Fruit fly (Drosophila melanogaster) Kc167 (cell line): Measurements from ENCODE around the gene Brms1.

ENCODE experiments used
- Myc ChIP-seq: fragments of >200 bp; optimal IDR thresholded peaks from 2 replicates; lab custom pipeline; 2017; ENCODE audit warnings: missing external identifiers
- Sin3A ChIP-seq: fragments of >200 bp; optimal IDR thresholded peaks from 2 replicates; lab custom pipeline; 2018; ENCODE audit warnings: missing external identifiers
- h ChIP-seq: fragments of >200 bp; optimal IDR thresholded peaks from 3 replicates; lab custom pipeline; 2018; ENCODE audit warnings: missing external identifiers
- insv ChIP-seq: fragments of >200 bp; optimal IDR thresholded peaks from 3 replicates; lab custom pipeline; 2018; ENCODE audit warnings: missing external identifiers
- psq ChIP-seq: fragments of >200 bp; optimal IDR thresholded peaks from 2 replicates; lab custom pipeline; 2017; ENCODE audit warnings: missing external identifiers
- ttk ChIP-seq: sonication (Bioruptor generic); optimal IDR thresholded peaks from 2 replicates; lab custom pipeline; 2017; ENCODE audit warnings: missing external identifiers

DNA sequence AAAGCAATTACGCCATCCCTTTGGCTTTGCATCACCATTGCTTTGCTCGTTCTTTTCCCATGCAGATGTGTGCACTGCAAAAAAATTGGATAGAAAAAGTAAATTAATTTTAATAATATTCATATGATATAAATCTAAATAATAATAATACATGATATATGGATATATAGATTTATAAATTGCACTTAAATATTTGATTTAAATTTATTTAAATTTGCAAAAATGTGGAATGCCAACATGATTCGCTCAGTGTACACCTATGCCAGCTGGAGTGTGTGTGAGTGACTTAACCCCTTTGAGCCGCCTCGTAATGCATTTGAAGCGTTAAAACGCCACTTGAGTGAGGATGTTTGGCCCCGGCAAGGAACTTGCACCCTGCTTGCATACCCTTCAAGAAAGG lies 4.3 kb upstream of the Brms1 start:
- TF ChIP-seq h (no peak), Myc (lab: Kevin White, UChicago) (no peak), insv (no peak), ttk (lab: Kevin White, UChicago) (no peak), psq (lab: Kevin White, UChicago) (no peak), Sin3A (no peak)
